Worm (Caenorhabditis elegans): ENCODE results near the gene vps-29.

Gene vps-29

DNA sequence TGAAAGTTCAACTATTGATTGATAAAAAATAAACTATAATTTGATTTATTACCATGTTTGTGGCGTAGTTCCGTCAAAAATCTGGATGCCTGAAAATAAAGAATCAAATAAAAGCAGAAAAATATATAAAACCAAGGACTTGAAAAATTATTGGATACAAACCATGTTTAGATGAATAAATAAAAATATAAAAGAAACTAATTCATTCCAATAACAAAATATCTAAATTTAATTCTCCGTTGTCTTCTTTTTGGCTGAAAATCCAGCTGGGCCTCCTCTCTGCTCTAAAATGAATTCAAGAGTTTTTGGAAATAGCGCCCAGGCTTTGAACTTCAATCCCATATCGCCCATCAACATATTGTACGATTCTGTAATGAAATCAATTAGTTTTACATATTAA lies at the start of gene vps-29:
Gene vps-29, minus strand, starts transcription at position 101 of the 400 bp plus-strand sequence.
- TF ChIP-seq eyg-1 (tag; optimal IDR thresholded peaks at IDR 0.05), result no peak
- no peak for TF ChIP-seq ceh-2 (tag; optimal IDR thresholded peaks at IDR 0.05)
- no peak for TF ChIP-seq ttx-3 (tag; optimal IDR thresholded peaks at IDR 0.05)
- no peak for TF ChIP-seq lim-6 (tag; optimal IDR thresholded peaks at IDR 0.05)
- TF ChIP-seq hlh-30 (tag; optimal IDR thresholded peaks at IDR 0.05; ENCODE audit: insufficient read depth), result no peak
- TF ChIP-seq ztf-16 (tag; optimal IDR thresholded peaks at IDR 0.05), result no peak
- TF ChIP-seq pha-4 (tag; optimal IDR thresholded peaks at IDR 0.05), result no peak
- TF ChIP-seq T23F11.4 (GFP tag; optimal IDR thresholded peaks at IDR 0.05), result no peak
- no peak for TF ChIP-seq ceh-9 (tag; optimal IDR thresholded peaks at IDR 0.05)

DNA sequence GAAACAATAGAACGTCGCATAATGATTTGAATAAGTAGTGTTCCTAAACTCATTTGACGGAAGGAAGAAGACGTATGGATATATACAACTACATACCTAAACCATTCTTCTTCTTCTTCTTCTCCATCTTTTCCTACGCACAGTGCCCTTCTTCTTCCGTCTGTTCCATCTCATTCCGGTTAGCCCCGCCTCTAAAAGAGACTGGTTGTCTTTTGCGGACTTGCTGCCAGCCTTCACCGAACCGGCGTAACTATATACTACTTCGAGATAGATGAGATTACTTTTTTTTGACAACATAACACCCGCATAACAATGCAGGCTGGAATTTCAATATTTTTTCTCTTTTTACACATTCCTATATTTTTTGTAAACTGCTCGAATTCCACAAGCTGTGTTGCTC lies 47.5 kb upstream of the vps-29 start, which contains the start of the genes K08E5.5 and mua-3:
Gene K08E5.5, minus strand, starts transcription at position 101 of the 400 bp plus-strand sequence.
Gene mua-3, plus strand, starts transcription at position 313 of the 400 bp plus-strand sequence.
- no peak for TF ChIP-seq fkh-10 (GFP tag; optimal IDR thresholded peaks at IDR 0.05)
- TF ChIP-seq zip-5 (tag; optimal IDR thresholded peaks at IDR 0.05), result no peak
- TF ChIP-seq ref-2 (tag; optimal IDR thresholded peaks at IDR 0.05), result no peak
- no peak for TF ChIP-seq madf-2 (tag; optimal IDR thresholded peaks at IDR 0.05)
- no peak for TF ChIP-seq syd-9 (tag; optimal IDR thresholded peaks at IDR 0.05)
- no peak for TF ChIP-seq C08G9.2 (tag; optimal IDR thresholded peaks at IDR 0.05)
- TF ChIP-seq gmeb-2 (tag; optimal IDR thresholded peaks at IDR 0.05), result no peak
- TF ChIP-seq ceh-30 (tag; optimal IDR thresholded peaks at IDR 0.05), result no peak
- no peak for TF ChIP-seq unc-55 (GFP tag; optimal IDR thresholded peaks at IDR 0.05)
- TF ChIP-seq hlh-8 (tag; optimal IDR thresholded peaks at IDR 0.05), result no peak
- TF ChIP-seq Y22D7AL.16 (tag; optimal IDR thresholded peaks at IDR 0.05), result no peak
- no peak for TF ChIP-seq rnt-1 (tag; optimal IDR thresholded peaks at IDR 0.05)
- no peak for TF ChIP-seq eyg-1 (tag; optimal IDR thresholded peaks at IDR 0.05)
- TF ChIP-seq lin-11 (tag; optimal IDR thresholded peaks at IDR 0.05), result no peak
- no peak for TF ChIP-seq nhr-11 (tag; optimal IDR thresholded peaks at IDR 0.05)
- no peak for TF ChIP-seq ceh-22 (tag; optimal IDR thresholded peaks at IDR 0.05)
- no peak for TF ChIP-seq nhr-232 (tag; optimal IDR thresholded peaks at IDR 0.05)
- no peak for TF ChIP-seq unc-42 (tag; optimal IDR thresholded peaks at IDR 0.05)
- TF ChIP-seq hlh-13 (GFP tag; optimal IDR thresholded peaks at IDR 0.05), result no peak
- TF ChIP-seq ceh-2 (tag; optimal IDR thresholded peaks at IDR 0.05), result no peak

DNA sequence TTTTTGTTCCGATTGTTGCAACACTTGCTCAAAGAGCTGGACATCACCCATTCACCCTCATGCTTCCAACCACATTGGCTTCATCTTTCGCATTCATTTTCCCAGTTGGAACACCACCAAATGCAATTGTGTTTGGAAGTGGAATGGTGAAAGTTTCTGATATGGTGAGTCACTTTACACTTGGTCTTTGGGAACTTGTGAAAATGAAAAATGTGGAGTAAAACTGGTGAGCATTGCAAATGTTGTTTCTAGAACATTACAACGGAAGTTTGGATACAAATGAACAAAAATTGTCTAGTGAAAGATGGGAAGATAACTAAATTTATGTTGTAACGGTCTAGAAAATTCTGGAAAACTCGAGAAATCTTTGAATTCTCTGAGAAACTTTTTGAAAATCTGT lies 43.4 kb upstream of the vps-29 start:
- no peak for TF ChIP-seq odd-2 (tag; optimal IDR thresholded peaks at IDR 0.05)
- no peak for TF ChIP-seq T23F11.4 (GFP tag; optimal IDR thresholded peaks at IDR 0.05)
- no peak for TF ChIP-seq fax-1 (tag; optimal IDR thresholded peaks at IDR 0.05)
- TF ChIP-seq ama-1 (optimal IDR thresholded peaks at IDR 0.05), result no peak
- TF ChIP-seq pat-9 (tag; optimal IDR thresholded peaks at IDR 0.05), result no peak
- TF ChIP-seq C38D4.7 (GFP tag; optimal IDR thresholded peaks at IDR 0.05), result no peak
- TF ChIP-seq ceh-19 (GFP tag; optimal IDR thresholded peaks at IDR 0.05), result no peak
- TF ChIP-seq nfya-1 (tag; optimal IDR thresholded peaks at IDR 0.05), result no peak
- TF ChIP-seq unc-55 (GFP tag; optimal IDR thresholded peaks at IDR 0.05), result no peak
- no peak for TF ChIP-seq ahr-1 (tag; optimal IDR thresholded peaks at IDR 0.05)
- TF ChIP-seq Y22D7AL.16 (tag; optimal IDR thresholded peaks at IDR 0.05), result no peak
- TF ChIP-seq pha-2 (tag; optimal IDR thresholded peaks at IDR 0.05), result no peak
- TF ChIP-seq dve-1 (tag; optimal IDR thresholded peaks at IDR 0.05), result no peak
- no peak for TF ChIP-seq nhr-11 (tag; optimal IDR thresholded peaks at IDR 0.05)
- no peak for TF ChIP-seq hlh-8 (tag; optimal IDR thresholded peaks at IDR 0.05)
- no peak for TF ChIP-seq ceh-30 (tag; optimal IDR thresholded peaks at IDR 0.05)
- no peak for TF ChIP-seq sox-4 (tag; optimal IDR thresholded peaks at IDR 0.05)
- TF ChIP-seq fkh-10 (GFP tag; optimal IDR thresholded peaks at IDR 0.05), result no peak
- no peak for TF ChIP-seq ceh-18 (tag; optimal IDR thresholded peaks at IDR 0.05)
- TF ChIP-seq pros-1 (tag; optimal IDR thresholded peaks at IDR 0.05), result no peak

Data from whole organism, late embryonic.